Worm (Caenorhabditis elegans) whole organism, L4/young adult: ENCODE results near the gene F11D11.12.

Source experiments
- W03F9.2 ChIP-seq: fragments of 150-350 bp; optimal IDR thresholded peaks from 2 replicates; lab custom pipeline; 2014; ENCODE audit warnings: missing biosample characterization, missing genetic modification characterization
- dao-5 ChIP-seq: sonication (generic microtip); optimal IDR thresholded peaks from 2 replicates; lab custom pipeline; 2016; ENCODE audit warnings: missing genotype, missing genetic modification characterization, moderate library complexity, missing compliant biosample characterization
- him-1 ChIP-seq: sonication (generic microtip); optimal IDR thresholded peaks from 2 replicates; lab custom pipeline; 2016; ENCODE audit warnings: missing genotype, missing genetic modification reagents, missing genetic modification characterization, missing compliant biosample characterization

ce11 chrV:18701306-18701705, 49.2 kb downstream of the F11D11.12 start, which contains the start of gene Y69H2.9:
- no peak for TF ChIP-seq him-1 (tag; lab: Kevin White, UChicago)
- no peak for TF ChIP-seq dao-5 (tag; lab: Kevin White, UChicago)
- TF ChIP-seq W03F9.2: no peak
